Fruit fly (Drosophila melanogaster) whole organism, embryonic: Measurements from ENCODE around the gene Coq5.

ENCODE experiments used
- Atf-2 ChIP-seq: fragments of 200-800 bp; sonication (Bioruptor generic); optimal IDR thresholded peaks from 2 replicates; lab custom pipeline; 2016; ENCODE audit warnings: missing biosample characterization, missing genetic modification characterization
- Awh ChIP-seq: fragments of 200-800 bp; sonication (Bioruptor generic); IDR thresholded peaks from 2 replicates; pipeline ENCODE4, ENCODE4 v1.3.6; 2022; ENCODE audit warnings: missing biosample characterization, missing genetic modification characterization
- Blimp-1 ChIP-seq: fragments of 200-800 bp; sonication (Bioruptor generic); optimal IDR thresholded peaks from 3 replicates; lab custom pipeline; 2018; ENCODE audit warnings: missing biosample characterization, missing genetic modification characterization, mild to moderate bottlenecking, moderate library complexity, missing genetic modification reagents
- CG10543 ChIP-seq: fragments of 200-800 bp; sonication (Bioruptor generic); optimal IDR thresholded peaks from 3 replicates; lab custom pipeline; 2017; ENCODE audit warnings: missing biosample characterization, mild to moderate bottlenecking, missing genetic modification characterization, moderate library complexity
- CG11247 ChIP-seq: fragments of 200-800 bp; sonication (Bioruptor generic); IDR thresholded peaks from 2 replicates; pipeline ENCODE4 v1.3.6; 2022; ENCODE audit warnings: missing biosample characterization, missing genetic modification characterization
- CG11398 ChIP-seq: fragments of 200-800 bp; sonication (Bioruptor generic); optimal IDR thresholded peaks from 2 replicates; lab custom pipeline; 2016; ENCODE audit warnings: missing biosample characterization, missing genetic modification characterization
- CG12769 ChIP-seq: fragments of 200-800 bp; sonication (Bioruptor generic); optimal IDR thresholded peaks from 2 replicates; lab custom pipeline; 2019; ENCODE audit warnings: missing biosample characterization, mild to moderate bottlenecking, missing genetic modification characterization, moderate library complexity
- CG14014 ChIP-seq: fragments of 200-800 bp; sonication (Bioruptor generic); IDR thresholded peaks from 2 replicates; pipeline ENCODE4 v1.3.6; 2022; ENCODE audit warnings: missing biosample characterization, missing genetic modification characterization
- CG15696 ChIP-seq: fragments of 200-800 bp; sonication (Bioruptor generic); optimal IDR thresholded peaks from 2 replicates; lab custom pipeline; 2019; ENCODE audit warnings: missing biosample characterization, mild to moderate bottlenecking, missing genetic modification characterization, moderate library complexity
- CG16813 ChIP-seq: fragments of 200-800 bp; sonication (Bioruptor generic); IDR thresholded peaks from 3 replicates; pipeline ENCODE4 v1.3.6; 2022; ENCODE audit warnings: missing biosample characterization, missing genetic modification characterization; ENCODE audit not compliant: partially characterized antibody
- CG17186 ChIP-seq: fragments of 200-800 bp; sonication (Bioruptor generic); optimal IDR thresholded peaks from 3 replicates; lab custom pipeline; 2017; ENCODE audit warnings: missing biosample characterization, missing genetic modification reagents, missing genetic modification characterization
- CG17612 ChIP-seq: fragments of 200-800 bp; sonication (Bioruptor generic); IDR thresholded peaks from 2 replicates; pipeline ENCODE4 v1.3.6; 2022; ENCODE audit warnings: missing biosample characterization, missing genetic modification characterization
- CG18262 ChIP-seq: fragments of 200-800 bp; optimal IDR thresholded peaks from 3 replicates; lab custom pipeline; 2019; ENCODE audit warnings: missing biosample characterization, mild to moderate bottlenecking, missing genetic modification characterization, moderate library complexity
- CG18764 ChIP-seq: fragments of 200-800 bp; sonication (Bioruptor generic); optimal IDR thresholded peaks from 3 replicates; lab custom pipeline; 2016; ENCODE audit warnings: missing biosample characterization, missing genetic modification characterization
- CG30020 ChIP-seq: fragments of 200-800 bp; optimal IDR thresholded peaks from 2 replicates; lab custom pipeline; 2019; ENCODE audit warnings: missing biosample characterization, mild to moderate bottlenecking, missing genetic modification characterization, moderate library complexity
- CG31388 ChIP-seq: fragments of 200-800 bp; sonication (Bioruptor generic); optimal IDR thresholded peaks from 2 replicates; lab custom pipeline; 2016; ENCODE audit warnings: missing biosample characterization, missing genetic modification characterization
- CG3163 ChIP-seq: fragments of 200-800 bp; sonication (Bioruptor generic); optimal IDR thresholded peaks from 3 replicates; lab custom pipeline; 2016; ENCODE audit warnings: missing biosample characterization, missing genetic modification characterization
- CG3838 ChIP-seq: fragments of 200-800 bp; sonication (Bioruptor generic); optimal IDR thresholded peaks from 3 replicates; lab custom pipeline; 2016; ENCODE audit warnings: missing biosample characterization, missing genetic modification characterization
- CG4424 ChIP-seq: fragments of 200-800 bp; sonication (Bioruptor generic); optimal IDR thresholded peaks from 3 replicates; lab custom pipeline; 2016; ENCODE audit warnings: missing biosample characterization, missing genetic modification characterization
- CG6791 ChIP-seq: fragments of 200-800 bp; sonication (Bioruptor generic); IDR thresholded peaks from 3 replicates; pipeline ENCODE4 v1.3.6; 2022; ENCODE audit warnings: missing biosample characterization, missing genetic modification characterization; ENCODE audit not compliant: partially characterized antibody
- CG6854 ChIP-seq: fragments of 200-800 bp; sonication (Bioruptor generic); optimal IDR thresholded peaks from 3 replicates; lab custom pipeline; 2017; ENCODE audit warnings: missing biosample characterization, mild to moderate bottlenecking, missing genetic modification characterization
- CG7745 ChIP-seq: fragments of 200-800 bp; sonication (Bioruptor generic); optimal IDR thresholded peaks from 2 replicates; lab custom pipeline; 2018; ENCODE audit warnings: missing biosample characterization, mild to moderate bottlenecking, missing genetic modification characterization, moderate library complexity
- CG8478 ChIP-seq: fragments of >200 bp; optimal IDR thresholded peaks from 2 replicates; lab custom pipeline; 2018
- CG8765 ChIP-seq: fragments of 200-800 bp; sonication (Bioruptor generic); IDR thresholded peaks from 2 replicates; pipeline ENCODE4 v1.3.6; 2022; ENCODE audit warnings: missing biosample characterization, missing genetic modification characterization
- CG9727 ChIP-seq: fragments of 200-800 bp; sonication (Bioruptor generic); optimal IDR thresholded peaks from 3 replicates; lab custom pipeline; 2017; ENCODE audit warnings: missing biosample characterization, mild to moderate bottlenecking, missing genetic modification characterization
- Dfd ChIP-seq, 2 experiments: fragments of >200 bp; optimal IDR thresholded peaks; 2 replicates each; lab custom pipeline; 2017; ENCODE audit warnings: missing biosample characterization in 2 of 2, missing genetic modification characterization in 2 of 2
- Doc2 ChIP-seq: fragments of 200-800 bp; sonication (Bioruptor generic); IDR thresholded peaks from 2 replicates; pipeline ENCODE4 v1.3.6; 2022; ENCODE audit warnings: missing biosample characterization, missing genetic modification characterization
- Dp ChIP-seq: fragments of 200-800 bp; sonication (Bioruptor generic); optimal IDR thresholded peaks from 2 replicates; lab custom pipeline; 2018; ENCODE audit warnings: missing biosample characterization, mild to moderate bottlenecking, missing genetic modification characterization, moderate library complexity
- HHEX ChIP-seq: fragments of 200-800 bp; sonication (Bioruptor generic); optimal IDR thresholded peaks from 3 replicates; lab custom pipeline; 2017; ENCODE audit warnings: missing biosample characterization, mild to moderate bottlenecking, missing genetic modification characterization, missing genetic modification reagents
- Hmx ChIP-seq: fragments of 200-800 bp; sonication (Bioruptor generic); optimal IDR thresholded peaks from 2 replicates; lab custom pipeline; 2016; ENCODE audit warnings: missing biosample characterization, missing genetic modification characterization
- Hr39 ChIP-seq: fragments of >200 bp; optimal IDR thresholded peaks from 2 replicates; lab custom pipeline; 2017
- NC2β ChIP-seq: fragments of 200-800 bp; sonication (Bioruptor generic); optimal IDR thresholded peaks from 2 replicates; lab custom pipeline; 2016; ENCODE audit warnings: missing biosample characterization, missing genetic modification characterization
- Neu2 ChIP-seq: fragments of 200-800 bp; sonication (Bioruptor generic); optimal IDR thresholded peaks from 3 replicates; lab custom pipeline; 2016; ENCODE audit warnings: missing biosample characterization, missing genetic modification characterization, borderline replicate concordance
- Scr ChIP-seq: fragments of 200-800 bp; sonication (Bioruptor generic); IDR thresholded peaks from 2 replicates; pipeline ENCODE4 v1.3.6; 2022; ENCODE audit warnings: missing biosample characterization, missing genetic modification characterization; ENCODE audit not compliant: partially characterized antibody
- Ssrp ChIP-seq: fragments of 200-800 bp; sonication (Bioruptor generic); optimal IDR thresholded peaks from 2 replicates; lab custom pipeline; 2018; ENCODE audit warnings: missing biosample characterization, mild to moderate bottlenecking, missing genetic modification characterization, moderate library complexity
- Tbp ChIP-seq: fragments of >200 bp; optimal IDR thresholded peaks from 2 replicates; lab custom pipeline; 2018; ENCODE audit warnings: missing biosample characterization, missing genetic modification characterization
- ase ChIP-seq: fragments of 200-800 bp; sonication (Bioruptor generic); IDR thresholded peaks from 3 replicates; pipeline ENCODE4 v1.3.6; 2022; ENCODE audit warnings: missing biosample characterization, missing genetic modification characterization
- btn ChIP-seq: fragments of 200-800 bp; sonication (Bioruptor generic); optimal IDR thresholded peaks from 2 replicates; lab custom pipeline; 2016; ENCODE audit warnings: missing biosample characterization, missing genetic modification characterization
- corto ChIP-seq: fragments of 200-800 bp; sonication (Bioruptor generic); optimal IDR thresholded peaks from 2 replicates; lab custom pipeline; 2016; ENCODE audit warnings: missing biosample characterization, mild to moderate bottlenecking, missing genetic modification characterization, moderate library complexity
- crp ChIP-seq, 2 experiments: fragments of 200-800 bp; sonication (Bioruptor generic); optimal IDR thresholded peaks; 2 replicates in 1 of 2; 3 replicates in 1 of 2; lab custom pipeline; 2017; ENCODE audit warnings: missing biosample characterization in 2 of 2, missing genetic modification characterization in 2 of 2, mild to moderate bottlenecking in 1 of 2, moderate library complexity in 1 of 2
- dimm ChIP-seq: fragments of 200-800 bp; sonication (Bioruptor generic); IDR thresholded peaks from 2 replicates; pipeline ENCODE4 v1.3.6; 2022; ENCODE audit warnings: missing biosample characterization, missing genetic modification characterization
- dysf ChIP-seq: fragments of 200-800 bp; sonication (Bioruptor generic); IDR thresholded peaks from 3 replicates; pipeline ENCODE4 v1.3.6; 2022; ENCODE audit warnings: missing biosample characterization, missing genetic modification characterization
- esg ChIP-seq: fragments of 200-800 bp; sonication (Bioruptor generic); conservative IDR thresholded peaks from 2 replicates; pipeline ENCODE4 v1.3.6; 2022; ENCODE audit warnings: missing biosample characterization, missing genetic modification characterization
- fd3F ChIP-seq: fragments of 200-800 bp; sonication (Bioruptor generic); optimal IDR thresholded peaks from 2 replicates; lab custom pipeline; 2018; ENCODE audit warnings: missing biosample characterization, mild to moderate bottlenecking, missing genetic modification characterization, moderate library complexity
- gsb-n ChIP-seq: fragments of 200-800 bp; sonication (Bioruptor generic); optimal IDR thresholded peaks from 3 replicates; lab custom pipeline; 2018; ENCODE audit warnings: missing biosample characterization, mild to moderate bottlenecking, missing genetic modification characterization
- maf-S ChIP-seq: fragments of 200-800 bp; sonication (Bioruptor generic); optimal IDR thresholded peaks from 2 replicates; lab custom pipeline; 2016; ENCODE audit warnings: missing biosample characterization, missing genetic modification characterization
- mam ChIP-seq: fragments of 200-800 bp; sonication (Bioruptor generic); optimal IDR thresholded peaks from 3 replicates; lab custom pipeline; 2016; ENCODE audit warnings: missing biosample characterization, missing genetic modification characterization
- phol ChIP-seq: fragments of 200-800 bp; sonication (Bioruptor generic); optimal IDR thresholded peaks from 3 replicates; lab custom pipeline; 2018; ENCODE audit warnings: missing biosample characterization, mild to moderate bottlenecking, missing genetic modification characterization, moderate library complexity
- ro ChIP-seq: fragments of 200-800 bp; sonication (Bioruptor generic); IDR thresholded peaks from 2 replicates; pipeline ENCODE4 v1.3.6; 2022; ENCODE audit warnings: missing biosample characterization, missing genetic modification characterization
- row ChIP-seq: fragments of 200-800 bp; sonication (Bioruptor generic); IDR thresholded peaks from 3 replicates; pipeline ENCODE4 v1.3.6; 2022; ENCODE audit warnings: missing biosample characterization, missing genetic modification characterization
- sim ChIP-seq: fragments of 200-800 bp; sonication (Bioruptor generic); IDR thresholded peaks from 2 replicates; pipeline ENCODE4 v1.3.6; 2022; ENCODE audit warnings: missing biosample characterization, missing genetic modification characterization
- sug ChIP-seq: fragments of 200-800 bp; optimal IDR thresholded peaks from 2 replicates; lab custom pipeline; 2019; ENCODE audit warnings: missing biosample characterization, mild to moderate bottlenecking, missing genetic modification characterization, moderate library complexity
- tna ChIP-seq: fragments of 200-800 bp; sonication (Bioruptor generic); IDR thresholded peaks from 2 replicates; pipeline ENCODE4 v1.3.6; 2022; ENCODE audit warnings: missing biosample characterization, missing genetic modification characterization; ENCODE audit not compliant: partially characterized antibody

Coq5 gene

dm6 chrX:13226478-13226877 lies 32.1 kb upstream of the Coq5 start (continued):
- TF ChIP-seq Hmx (no peak), mam (no peak), maf-S (GFP tag; lab: Kevin White, UChicago) (no peak), CG30020 (tag; lab: Kevin White, UChicago) (no peak), CG6854 (GFP tag; lab: Kevin White, UChicago) (no peak), CG18764 (no peak), sug (tag; lab: Kevin White, UChicago) (no peak), NC2β (GFP tag; lab: Kevin White, UChicago) (no peak), btn (GFP tag; lab: Kevin White, UChicago) (no peak), Blimp-1 (GFP tag; lab: Kevin White, UChicago) (peak; percentile 53), tna (GFP tag; lab: Robert Waterston, UW) (no peak), CG18262 (tag; lab: Kevin White, UChicago) (peak; percentile 68), Neu2 (GFP tag; lab: Kevin White, UChicago) (no peak), CG9727 (GFP tag; lab: Kevin White, UChicago) (peak; percentile 8), esg (no peak), CG14014 (GFP tag; lab: Robert Waterston, UW) (no peak), CG3838 (no peak), CG10543 (GFP tag; lab: Kevin White, UChicago) (no peak), Doc2 (GFP tag; lab: Robert Waterston, UW) (no peak), phol (peak; percentile 63), row (GFP tag; lab: Robert Waterston, UW) (peak; percentile 34; the same call in 1 of the 3 replicates), Scr (GFP tag; lab: Robert Waterston, UW) (no peak), Awh (GFP tag; lab: Robert Waterston, UW) (no peak), Ssrp (peak; percentile 44), CG31388 (GFP tag; lab: Kevin White, UChicago) (no peak), Dp (GFP tag; lab: Kevin White, UChicago) (no peak), CG7745 (tag; lab: Kevin White, UChicago) (no peak), CG16813 (GFP tag; lab: Robert Waterston, UW) (no peak), dysf (GFP tag; lab: Robert Waterston, UW) (no peak), Hr39 (lab: Kevin White, UChicago) (no peak), gsb-n (tag; lab: Kevin White, UChicago) (no peak), corto (GFP tag; lab: Kevin White, UChicago) (no peak), CG4424 (GFP tag; lab: Kevin White, UChicago) (peak; percentile 30), sim (GFP tag; lab: Robert Waterston, UW) (no peak), ase (GFP tag; lab: Robert Waterston, UW) (no peak), fd3F (GFP tag; lab: Kevin White, UChicago) (no peak), CG17612 (no peak), CG11398 (GFP tag; lab: Kevin White, UChicago) (no peak), CG11247 (GFP tag; lab: Robert Waterston, UW) (no peak), CG8478 (lab: Kevin White, UChicago) (no peak), CG15696 (tag; lab: Kevin White, UChicago) (no peak), CG17186 (GFP tag; lab: Kevin White, UChicago) (no peak), Atf-2 (no peak), Dfd (GFP tag; optimal IDR thresholded peaks at IDR 0.05; lab: Kevin White, UChicago) (no peak), CG6791 (GFP tag; lab: Robert Waterston, UW) (no peak), HHEX (GFP tag; lab: Kevin White, UChicago) (no peak), dimm (no peak), CG8765 (no peak), CG3163 (GFP tag; lab: Kevin White, UChicago) (no peak), Tbp (GFP tag; lab: Kevin White, UChicago) (no peak), ro (GFP tag; lab: Robert Waterston, UW) (no peak), CG12769 (tag; lab: Kevin White, UChicago) (no peak), crp (GFP tag; optimal IDR thresholded peaks at IDR 0.05; lab: Kevin White, UChicago) (no peak)
